Fruit fly (Drosophila melanogaster): ENCODE data around the gene CG14259.

- TF ChIP-seq Sin3A (optimal IDR thresholded peaks at IDR 0.05) (no peak), psq (optimal IDR thresholded peaks at IDR 0.05) (no peak), h (optimal IDR thresholded peaks at IDR 0.05) (no peak), Myc (optimal IDR thresholded peaks at IDR 0.05) (no peak), insv (optimal IDR thresholded peaks at IDR 0.05) (no peak), ttk (optimal IDR thresholded peaks at IDR 0.05) (no peak)
Observed at dm6 chr3R:27098638-27099037, 4.3 kb downstream of the CG14259 start.
